Fruit fly (Drosophila melanogaster): ENCODE measurements around the gene Uvrag.

- no peak for TF ChIP-seq Ets98B (GFP tag; IDR thresholded peaks at IDR 0.05)
- peak; percentile 69 for TF ChIP-seq CG8159 (tag; optimal IDR thresholded peaks at IDR 0.05)
- no peak for TF ChIP-seq CG12605 (GFP tag; IDR thresholded peaks at IDR 0.05)
- no peak for TF ChIP-seq CG8301 (tag; optimal IDR thresholded peaks at IDR 0.05)
- TF ChIP-seq CG10348 (GFP tag; IDR thresholded peaks at IDR 0.05), result no peak
- TF ChIP-seq CG34367 (tag; optimal IDR thresholded peaks at IDR 0.05), result no peak
- 0 out of 2 replicates have a peak, but pooled peaks have one; percentile 12 for TF ChIP-seq rn (GFP tag; IDR thresholded peaks at IDR 0.05)
- no peak for TF ChIP-seq CG13204 (GFP tag; optimal IDR thresholded peaks at IDR 0.05)
- no peak for TF ChIP-seq EcR (GFP tag; optimal IDR thresholded peaks at IDR 0.05)
- TF ChIP-seq CG32121 (GFP tag; IDR thresholded peaks at IDR 0.05), result no peak
- no peak for TF ChIP-seq fd96Ca (GFP tag; IDR thresholded peaks at IDR 0.05)
Observed at dm6 chr2L:13286456-13286855, at the start of gene Uvrag, which contains the start of gene Drep4.
